Worm (Caenorhabditis elegans) whole organism, L4/young adult: ENCODE results near the gene cisd-1.

Experiments
- W03F9.2 ChIP-seq: fragments of 150-350 bp; optimal IDR thresholded peaks from 2 replicates; lab custom pipeline; 2014; ENCODE audit warnings: missing biosample characterization, missing genetic modification characterization
- dao-5 ChIP-seq: sonication (generic microtip); optimal IDR thresholded peaks from 2 replicates; lab custom pipeline; 2016; ENCODE audit warnings: missing genotype, missing genetic modification characterization, moderate library complexity, missing compliant biosample characterization
- him-1 ChIP-seq: sonication (generic microtip); optimal IDR thresholded peaks from 2 replicates; lab custom pipeline; 2016; ENCODE audit warnings: missing genotype, missing genetic modification reagents, missing genetic modification characterization, missing compliant biosample characterization

DNA sequence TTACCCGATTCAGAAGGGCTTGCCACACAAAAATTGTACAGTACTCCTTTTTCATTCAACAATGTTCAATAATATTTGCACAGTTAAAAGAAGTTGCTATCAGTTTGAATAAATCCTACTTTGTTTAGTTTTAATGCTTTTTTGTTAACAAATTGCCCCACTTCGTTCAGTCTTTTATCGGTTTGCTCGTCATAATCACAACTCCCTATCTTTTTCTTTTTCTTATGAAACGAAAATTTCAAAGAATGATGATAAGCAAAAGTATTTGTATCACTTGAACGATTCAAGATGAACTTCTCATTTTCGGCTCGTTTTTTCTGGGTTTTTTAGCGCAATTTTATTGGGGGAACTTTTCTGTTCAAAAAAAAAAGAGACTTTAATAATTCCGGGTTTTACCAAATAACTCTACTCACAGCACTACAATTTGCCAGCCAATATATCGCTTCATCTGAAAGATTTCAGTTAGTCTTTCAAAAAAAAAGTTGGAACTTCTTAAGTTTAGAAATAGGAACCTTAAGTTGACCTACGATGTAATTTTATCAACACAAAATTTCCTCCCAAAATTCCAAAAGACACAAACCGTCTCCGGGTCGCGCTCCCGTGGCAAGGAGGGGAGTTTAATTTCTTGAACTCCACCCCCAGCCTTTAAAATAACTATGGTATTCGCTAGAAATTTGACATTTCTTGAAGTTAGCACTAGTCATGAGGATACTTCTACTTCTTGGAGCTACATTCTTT is 44.7 kb downstream of the cisd-1 start, which contains the start of gene C05D12.3:
- TF ChIP-seq dao-5 = no peak
- no peak for TF ChIP-seq him-1 (tag; lab: Kevin White, UChicago)
- no peak for TF ChIP-seq W03F9.2 (tag; lab: Kevin White, UChicago)
